Fruit fly (Drosophila melanogaster) whole organism, embryonic: ENCODE data around the gene CG4338.

Source experiments
- Blimp-1 ChIP-seq: fragments of 200-800 bp; sonication (Bioruptor generic); optimal IDR thresholded peaks from 3 replicates; lab custom pipeline; 2018; ENCODE audit warnings: missing biosample characterization, missing genetic modification characterization, mild to moderate bottlenecking, moderate library complexity, missing genetic modification reagents
- CG10543 ChIP-seq: fragments of 200-800 bp; sonication (Bioruptor generic); optimal IDR thresholded peaks from 3 replicates; lab custom pipeline; 2017; ENCODE audit warnings: missing biosample characterization, mild to moderate bottlenecking, missing genetic modification characterization, moderate library complexity
- CG12104 ChIP-seq: fragments of 200-800 bp; sonication (Bioruptor generic); optimal IDR thresholded peaks from 3 replicates; lab custom pipeline; 2016; ENCODE audit warnings: missing biosample characterization, missing genetic modification characterization
- CG12236 ChIP-seq: fragments of 200-800 bp; sonication (Bioruptor generic); optimal IDR thresholded peaks from 2 replicates; lab custom pipeline; 2016; ENCODE audit warnings: missing biosample characterization, missing genetic modification characterization
- CG15479 ChIP-seq: fragments of 200-800 bp; sonication (Bioruptor generic); optimal IDR thresholded peaks from 3 replicates; lab custom pipeline; 2019; ENCODE audit warnings: missing biosample characterization, mild to moderate bottlenecking, missing genetic modification characterization, moderate library complexity
- CG1832 ChIP-seq: fragments of 200-800 bp; sonication (Bioruptor generic); optimal IDR thresholded peaks from 2 replicates; lab custom pipeline; 2017; ENCODE audit warnings: missing biosample characterization, mild to moderate bottlenecking, missing genetic modification characterization, inconsistent platforms
- CG2202 ChIP-seq: fragments of 200-800 bp; sonication (Bioruptor generic); optimal IDR thresholded peaks from 2 replicates; lab custom pipeline; 2018; ENCODE audit warnings: missing biosample characterization, mild to moderate bottlenecking, missing genetic modification characterization
- CG2712 ChIP-seq: fragments of 200-800 bp; optimal IDR thresholded peaks from 3 replicates; lab custom pipeline; 2019; ENCODE audit warnings: missing biosample characterization, mild to moderate bottlenecking, missing genetic modification characterization, moderate library complexity
- CG32532 ChIP-seq: fragments of 200-800 bp; sonication (Bioruptor generic); IDR thresholded peaks from 2 replicates; pipeline ENCODE4 v1.3.6; 2022; ENCODE audit warnings: missing biosample characterization, missing genetic modification characterization
- CG3281 ChIP-seq: fragments of 200-800 bp; sonication (Bioruptor generic); optimal IDR thresholded peaks from 3 replicates; lab custom pipeline; 2017; ENCODE audit warnings: missing biosample characterization, mild to moderate bottlenecking, missing genetic modification characterization
- CG34376 ChIP-seq: fragments of 200-800 bp; sonication (Bioruptor generic); optimal IDR thresholded peaks from 2 replicates; lab custom pipeline; 2018; ENCODE audit warnings: missing biosample characterization, mild to moderate bottlenecking, missing genetic modification characterization
- CG3995 ChIP-seq: fragments of 200-800 bp; sonication (Bioruptor generic); optimal IDR thresholded peaks from 3 replicates; lab custom pipeline; 2016; ENCODE audit warnings: missing biosample characterization, missing genetic modification characterization
- CG4282 ChIP-seq: fragments of 200-800 bp; sonication (Bioruptor generic); optimal IDR thresholded peaks from 2 replicates; lab custom pipeline; 2016; ENCODE audit warnings: missing biosample characterization, missing genetic modification characterization
- CG43689 ChIP-seq: fragments of 200-800 bp; sonication (Bioruptor generic); IDR thresholded peaks from 2 replicates; pipeline ENCODE4 v1.3.6; 2022; ENCODE audit warnings: missing biosample characterization, missing genetic modification characterization
- CG4404 ChIP-seq: fragments of 200-800 bp; sonication (Bioruptor generic); IDR thresholded peaks from 2 replicates; pipeline ENCODE4 v1.3.6; 2022; ENCODE audit warnings: missing biosample characterization, missing genetic modification characterization
- CG4617 ChIP-seq: fragments of 200-800 bp; sonication (Bioruptor generic); optimal IDR thresholded peaks from 3 replicates; lab custom pipeline; 2016; ENCODE audit warnings: missing biosample characterization, missing genetic modification characterization, borderline replicate concordance
- CG8478 ChIP-seq: fragments of >200 bp; optimal IDR thresholded peaks from 2 replicates; lab custom pipeline; 2018
- CG9609 ChIP-seq: fragments of 200-800 bp; sonication (Bioruptor generic); optimal IDR thresholded peaks from 3 replicates; lab custom pipeline; 2016; ENCODE audit warnings: missing biosample characterization, missing genetic modification characterization
- CrebB ChIP-seq: fragments of 200-800 bp; sonication (Bioruptor generic); optimal IDR thresholded peaks from 3 replicates; lab custom pipeline; 2018; ENCODE audit warnings: missing biosample characterization, mild to moderate bottlenecking, missing genetic modification characterization
- Dbx ChIP-seq: fragments of 200-800 bp; sonication (Bioruptor generic); IDR thresholded peaks from 3 replicates; pipeline ENCODE4 v1.3.6; 2022; ENCODE audit warnings: missing biosample characterization, missing genetic modification characterization
- Dref ChIP-seq: fragments of 200-800 bp; sonication (Bioruptor generic); IDR thresholded peaks from 2 replicates; pipeline ENCODE4 v1.3.6; 2022; ENCODE audit warnings: missing biosample characterization, missing genetic modification characterization
- Eip74EF ChIP-seq, 2 experiments: fragments of 200-800 bp in 1 of 2; fragments of >200 bp in 1 of 2; sonication (Bioruptor generic) in 1 of 2; optimal IDR thresholded peaks; 2 replicates each; lab custom pipeline; 2017 to 2019; ENCODE audit warnings: missing biosample characterization in 2 of 2, missing genetic modification characterization in 2 of 2, mild to moderate bottlenecking in 1 of 2, moderate library complexity in 1 of 2
- HLHmδ ChIP-seq: fragments of 200-800 bp; sonication (Bioruptor generic); optimal IDR thresholded peaks from 2 replicates; lab custom pipeline; 2018; ENCODE audit warnings: missing biosample characterization, mild to moderate bottlenecking, missing genetic modification characterization, moderate library complexity
- Oli ChIP-seq: fragments of 200-800 bp; sonication (Bioruptor generic); optimal IDR thresholded peaks from 2 replicates; lab custom pipeline; 2018; ENCODE audit warnings: missing biosample characterization, mild to moderate bottlenecking, missing genetic modification characterization, moderate library complexity
- Poxn ChIP-seq: fragments of 200-800 bp; sonication (Bioruptor generic); IDR thresholded peaks from 2 replicates; pipeline ENCODE4 v1.3.6; 2022; ENCODE audit warnings: missing biosample characterization, missing genetic modification characterization
- Ravus ChIP-seq: fragments of 200-800 bp; sonication (Bioruptor generic); IDR thresholded peaks from 2 replicates; pipeline ENCODE4 v1.3.6; 2022; ENCODE audit warnings: missing biosample characterization, missing genetic modification characterization
- Trl ChIP-seq, 3 experiments: fragments of >200 bp in 2 of 3; fragments of 200-800 bp in 1 of 3; sonication (Bioruptor generic) in 1 of 3; optimal IDR thresholded peaks; 2 replicates in 1 of 3; 3 replicates in 2 of 3; lab custom pipeline; 2016 to 2017; ENCODE audit warnings: missing biosample characterization in 1 of 3, missing genetic modification characterization in 1 of 3
- amos ChIP-seq: fragments of 200-800 bp; sonication (Bioruptor generic); IDR thresholded peaks from 2 replicates; pipeline ENCODE4 v1.3.6; 2022; ENCODE audit warnings: missing biosample characterization, missing genetic modification characterization; ENCODE audit not compliant: partially characterized antibody
- ap ChIP-seq: fragments of 200-800 bp; sonication (Bioruptor generic); IDR thresholded peaks from 2 replicates; pipeline ENCODE4 v1.3.6; 2022; ENCODE audit warnings: missing biosample characterization, missing genetic modification characterization
- bab2 ChIP-seq: fragments of 200-800 bp; sonication (Bioruptor generic); optimal IDR thresholded peaks from 2 replicates; lab custom pipeline; 2016; ENCODE audit warnings: missing biosample characterization, missing genetic modification characterization
- cato ChIP-seq: fragments of 200-800 bp; sonication (Bioruptor generic); optimal IDR thresholded peaks from 2 replicates; lab custom pipeline; 2016; ENCODE audit warnings: missing biosample characterization, missing genetic modification characterization, borderline replicate concordance
- crol ChIP-seq: fragments of 200-800 bp; sonication (Bioruptor generic); IDR thresholded peaks from 2 replicates; pipeline ENCODE4 v1.3.6; 2022; ENCODE audit warnings: missing biosample characterization, missing genetic modification characterization
- emc ChIP-seq: fragments of 200-800 bp; sonication (Bioruptor generic); optimal IDR thresholded peaks from 2 replicates; lab custom pipeline; 2016; ENCODE audit warnings: missing biosample characterization, missing genetic modification characterization
- fd102C ChIP-seq: fragments of 200-800 bp; sonication (Bioruptor generic); optimal IDR thresholded peaks from 2 replicates; lab custom pipeline; 2018; ENCODE audit warnings: missing biosample characterization, mild to moderate bottlenecking, missing genetic modification characterization, moderate library complexity
- gem ChIP-seq: fragments of 200-800 bp; sonication (Bioruptor generic); optimal IDR thresholded peaks from 2 replicates; lab custom pipeline; 2019; ENCODE audit warnings: missing biosample characterization, mild to moderate bottlenecking, missing genetic modification characterization, moderate library complexity
- klu ChIP-seq: fragments of 200-800 bp; sonication (Bioruptor generic); IDR thresholded peaks from 2 replicates; pipeline ENCODE4 v1.3.6; 2022; ENCODE audit warnings: missing biosample characterization, missing genetic modification characterization
- knrl ChIP-seq: fragments of 200-800 bp; sonication (Bioruptor generic); IDR thresholded peaks from 3 replicates; pipeline ENCODE4 v1.3.6; 2022; ENCODE audit warnings: missing biosample characterization, missing genetic modification characterization; ENCODE audit not compliant: partially characterized antibody
- lola ChIP-seq, 3 experiments: fragments of >200 bp in 2 of 3; fragments of 200-800 bp in 1 of 3; sonication (Bioruptor generic) in 1 of 3; optimal IDR thresholded peaks; 2 replicates each; lab custom pipeline; 2017 to 2019; ENCODE audit warnings: missing biosample characterization in 3 of 3, missing genetic modification characterization in 3 of 3, mild to moderate bottlenecking in 1 of 3, moderate library complexity in 1 of 3
- maf-S ChIP-seq: fragments of 200-800 bp; sonication (Bioruptor generic); optimal IDR thresholded peaks from 2 replicates; lab custom pipeline; 2016; ENCODE audit warnings: missing biosample characterization, missing genetic modification characterization
- nau ChIP-seq: fragments of 200-800 bp; sonication (Bioruptor generic); optimal IDR thresholded peaks from 3 replicates; lab custom pipeline; 2017; ENCODE audit warnings: missing biosample characterization, mild to moderate bottlenecking, missing genetic modification characterization, missing genetic modification reagents
- nmo ChIP-seq: fragments of 200-800 bp; sonication (Bioruptor generic); optimal IDR thresholded peaks from 2 replicates; lab custom pipeline; 2018; ENCODE audit warnings: missing biosample characterization, mild to moderate bottlenecking, missing genetic modification characterization, moderate library complexity
- onecut ChIP-seq: fragments of 200-800 bp; sonication (Bioruptor generic); IDR thresholded peaks from 2 replicates; pipeline ENCODE4 v1.3.6; 2022; ENCODE audit warnings: missing biosample characterization, missing genetic modification characterization
- phol ChIP-seq: fragments of 200-800 bp; sonication (Bioruptor generic); optimal IDR thresholded peaks from 3 replicates; lab custom pipeline; 2018; ENCODE audit warnings: missing biosample characterization, mild to moderate bottlenecking, missing genetic modification characterization, moderate library complexity
- ranshi ChIP-seq: fragments of 200-800 bp; sonication (Bioruptor generic); IDR thresholded peaks from 2 replicates; pipeline ENCODE4 v1.3.6; 2022; ENCODE audit warnings: missing biosample characterization, missing genetic modification characterization
- scrt ChIP-seq: fragments of 200-800 bp; sonication (Bioruptor generic); optimal IDR thresholded peaks from 2 replicates; lab custom pipeline; 2018; ENCODE audit warnings: missing biosample characterization, mild to moderate bottlenecking, missing genetic modification characterization, moderate library complexity
- sqz ChIP-seq: fragments of 200-800 bp; sonication (Bioruptor generic); optimal IDR thresholded peaks from 3 replicates; lab custom pipeline; 2018; ENCODE audit warnings: missing biosample characterization, mild to moderate bottlenecking, missing genetic modification characterization
- vfl ChIP-seq: fragments of 200-800 bp; sonication (Bioruptor generic); optimal IDR thresholded peaks from 2 replicates; lab custom pipeline; 2016; ENCODE audit warnings: missing biosample characterization, missing genetic modification characterization
- wor ChIP-seq: fragments of 200-800 bp; sonication (Bioruptor generic); IDR thresholded peaks from 2 replicates; pipeline ENCODE4 v1.3.6; 2022; ENCODE audit warnings: missing biosample characterization, missing genetic modification characterization
- zen ChIP-seq: fragments of 200-800 bp; sonication (Bioruptor generic); optimal IDR thresholded peaks from 3 replicates; lab custom pipeline; 2018; ENCODE audit warnings: missing biosample characterization, mild to moderate bottlenecking, missing genetic modification characterization, moderate library complexity

CG4338 gene

dm6 chr3R:15265406-15266040 lies 9.8 kb upstream of the CG4338 start, which contains the start of gene ATPsynO (continued):
- TF ChIP-seq CG10543 (GFP tag; lab: Kevin White, UChicago) (no peak), cato (GFP tag; lab: Kevin White, UChicago) (no peak), CG2202 (tag; lab: Kevin White, UChicago) (peak; percentile 14), CG43689 (GFP tag; lab: Robert Waterston, UW) (no peak), phol (tag; lab: Kevin White, UChicago) (peak; percentile 79), CG12104 (GFP tag; lab: Kevin White, UChicago) (no peak), lola (GFP tag; optimal IDR thresholded peaks at IDR 0.05; lab: Kevin White, UChicago) (no peak), CG12236 (GFP tag; lab: Kevin White, UChicago) (no peak), Dbx (no peak), CG3281 (peak; percentile 100), zen (tag; lab: Kevin White, UChicago) (peak; percentile 41), CG34376 (peak; percentile 2), fd102C (GFP tag; lab: Kevin White, UChicago) (no peak), CG3995 (no peak), maf-S (GFP tag; lab: Kevin White, UChicago) (no peak), wor (no peak), bab2 (GFP tag; lab: Kevin White, UChicago) (no peak), Eip74EF (GFP tag; optimal IDR thresholded peaks at IDR 0.05; lab: Kevin White, UChicago) (no peak), Poxn (GFP tag; lab: Robert Waterston, UW) (no peak), gem (tag; lab: Kevin White, UChicago) (no peak), sqz (GFP tag; lab: Kevin White, UChicago) (no peak), Dref (peak; percentile 85), crol (GFP tag; lab: Robert Waterston, UW) (no peak), vfl (GFP tag; lab: Kevin White, UChicago) (peak; percentile 8), Trl (optimal IDR thresholded peaks at IDR 0.05; lab: Kevin White, UChicago) (no peak), Trl (GFP tag; optimal IDR thresholded peaks at IDR 0.05; lab: Kevin White, UChicago) (no peak), nau (no peak), CG4282 (GFP tag; lab: Kevin White, UChicago) (no peak), CG8478 (lab: Kevin White, UChicago) (no peak), Blimp-1 (GFP tag; lab: Kevin White, UChicago) (no peak), CrebB (peak; percentile 11), HLHmδ (no peak), CG9609 (no peak), ap (GFP tag; lab: Robert Waterston, UW) (no peak), Ravus (GFP tag; lab: Robert Waterston, UW) (no peak), scrt (GFP tag; lab: Kevin White, UChicago) (no peak), amos (peak; percentile 7; the same call in 1 of the 2 replicates), CG2712 (tag; lab: Kevin White, UChicago) (peak; percentile 59), CG4404 (GFP tag; lab: Robert Waterston, UW) (no peak), CG1832 (GFP tag; lab: Kevin White, UChicago) (no peak), knrl (GFP tag; lab: Robert Waterston, UW) (no peak), CG4617 (peak; percentile 69), ranshi (GFP tag; lab: Robert Waterston, UW) (no peak), klu (GFP tag; lab: Robert Waterston, UW) (no peak), Oli (tag; lab: Kevin White, UChicago) (no peak), onecut (GFP tag; lab: Robert Waterston, UW) (peak; percentile 39; the same call in 1 of the 2 replicates), nmo (peak; percentile 63), CG32532 (GFP tag; lab: Robert Waterston, UW) (0 out of 2 replicates have a peak, but pooled peaks have one; percentile 7), emc (GFP tag; lab: Kevin White, UChicago) (no peak), CG15479 (GFP tag; lab: Kevin White, UChicago) (no peak)
